Fruit fly (Drosophila melanogaster): ENCODE data around the gene PyK.

dm6 chr3R:22390109-22390508 lies 22.8 kb downstream of the PyK start:
- no peak for TF ChIP-seq Sp1 (GFP tag; optimal IDR thresholded peaks at IDR 0.05)
- no peak for TF ChIP-seq br (GFP tag; optimal IDR thresholded peaks at IDR 0.05)
- no peak for TF ChIP-seq Dfd (GFP tag; optimal IDR thresholded peaks at IDR 0.05)
- TF ChIP-seq usp (GFP tag; optimal IDR thresholded peaks at IDR 0.05) = no peak
- TF ChIP-seq Dif (GFP tag; optimal IDR thresholded peaks at IDR 0.05; ENCODE audit: partially characterized antibody) = no peak
- no peak for TF ChIP-seq Myc (optimal IDR thresholded peaks at IDR 0.05)
- no peak for TF ChIP-seq Rel (GFP tag; optimal IDR thresholded peaks at IDR 0.05)
- no peak for TF ChIP-seq Rel (tag; optimal IDR thresholded peaks at IDR 0.05)
- TF ChIP-seq lola (GFP tag; optimal IDR thresholded peaks at IDR 0.05) = no peak
- TF ChIP-seq pan (optimal IDR thresholded peaks at IDR 0.05) = no peak
- no peak for TF ChIP-seq h (GFP tag; optimal IDR thresholded peaks at IDR 0.05)
- no peak for TF ChIP-seq OdsH (GFP tag; optimal IDR thresholded peaks at IDR 0.05)
- TF ChIP-seq Jra (GFP tag; optimal IDR thresholded peaks at IDR 0.05) = no peak
- no peak for TF ChIP-seq ey (GFP tag; optimal IDR thresholded peaks at IDR 0.05)

Data from whole organism, wandering third instar larva.